Fruit fly (Drosophila melanogaster): ENCODE data around the gene CG1486.

CG1486 gene

DNA sequence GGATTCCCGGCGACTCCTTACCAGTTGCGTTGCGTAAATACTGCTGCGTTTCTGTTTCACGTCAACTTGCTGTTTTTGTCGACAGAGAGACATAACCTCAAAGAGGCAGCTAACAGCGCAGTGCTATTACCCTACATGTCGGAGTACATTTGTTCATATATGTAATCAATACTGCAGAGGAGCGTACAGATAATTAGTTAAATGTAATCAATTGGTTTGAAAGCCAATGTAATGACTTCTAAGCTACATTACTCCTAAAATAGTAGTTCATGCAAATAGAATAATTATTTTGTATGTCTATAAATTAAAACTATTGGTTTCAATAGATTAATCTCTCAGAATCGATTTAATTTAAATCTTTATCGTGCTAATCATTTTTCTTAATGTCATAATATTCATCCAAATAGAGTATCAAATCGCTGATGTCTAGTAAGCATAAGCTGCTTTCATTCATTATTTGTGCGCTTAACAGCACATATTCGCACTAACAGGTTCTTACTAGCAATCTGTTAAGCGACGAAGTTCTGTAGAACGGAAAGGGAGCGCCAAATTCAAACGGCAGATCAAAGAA, 4.6 kb upstream of the CG1486 start, which contains the start of the genes SLIRP1 and anox (continued):
- TF ChIP-seq Asciz (GFP tag; optimal IDR thresholded peaks at IDR 0.05) (no peak), z (GFP tag; IDR thresholded peaks at IDR 0.05) (no peak), Lim3 (GFP tag; IDR thresholded peaks at IDR 0.05) (0 out of 2 replicates have a peak, but pooled peaks have one; percentile 12), wdn (GFP tag; IDR thresholded peaks at IDR 0.05) (peak; percentile 38; the same call in 1 of the 2 replicates), ab (GFP tag; optimal IDR thresholded peaks at IDR 0.05) (no peak), HLH3B (GFP tag; IDR thresholded peaks at IDR 0.05) (peak; percentile 73), Opbp (GFP tag; IDR thresholded peaks at IDR 0.05; ENCODE audit: partially characterized antibody) (no peak), CG30020 (tag; optimal IDR thresholded peaks at IDR 0.05) (peak; percentile 70), usp (GFP tag; optimal IDR thresholded peaks at IDR 0.05) (no peak), yki (optimal IDR thresholded peaks at IDR 0.05) (no peak), unpg (GFP tag; optimal IDR thresholded peaks at IDR 0.05) (peak; percentile 89), tll (GFP tag; optimal IDR thresholded peaks at IDR 0.05) (peak in 1 of 2 experiments; percentile 29), pan (optimal IDR thresholded peaks at IDR 0.05) (no peak), pan (GFP tag; optimal IDR thresholded peaks at IDR 0.05 in 1 of 2, IDR thresholded peaks at IDR 0.05 in 1 of 2) (peak in 1 of 2 experiments; percentile 78), ato (GFP tag; IDR thresholded peaks at IDR 0.05; ENCODE audit: partially characterized antibody) (no peak), CG14014 (GFP tag; IDR thresholded peaks at IDR 0.05) (peak; percentile 67), cad (GFP tag; optimal IDR thresholded peaks at IDR 0.05) (no peak), Dad (GFP tag; optimal IDR thresholded peaks at IDR 0.05) (peak; percentile 55), CG2202 (tag; optimal IDR thresholded peaks at IDR 0.05) (peak; percentile 64), B-H1 (GFP tag; IDR thresholded peaks at IDR 0.05) (peak; percentile 56; the same call in 1 of the 3 replicates), CG10267 (tag; optimal IDR thresholded peaks at IDR 0.05) (peak; percentile 83), fd3F (GFP tag; optimal IDR thresholded peaks at IDR 0.05) (peak; percentile 78), CG13287 (GFP tag; IDR thresholded peaks at IDR 0.05; ENCODE audit: partially characterized antibody) (no peak), CG7271 (tag; optimal IDR thresholded peaks at IDR 0.05) (no peak), Oli (tag; optimal IDR thresholded peaks at IDR 0.05) (peak; percentile 91), Jarid2 (GFP tag; optimal IDR thresholded peaks at IDR 0.05) (peak; percentile 44), CG3838 (GFP tag; optimal IDR thresholded peaks at IDR 0.05) (peak; percentile 49), CG7786 (GFP tag; optimal IDR thresholded peaks at IDR 0.05) (peak; percentile 79), CG17912 (GFP tag; optimal IDR thresholded peaks at IDR 0.05) (no peak), E2f2 (GFP tag; IDR thresholded peaks at IDR 0.05) (peak; percentile 74), CG43689 (GFP tag; IDR thresholded peaks at IDR 0.05) (no peak), zfh2 (GFP tag; optimal IDR thresholded peaks at IDR 0.05) (peak; percentile 75), tio (GFP tag; optimal IDR thresholded peaks at IDR 0.05) (no peak), Med (GFP tag) (peak; percentile 92), Hr3 (GFP tag; optimal IDR thresholded peaks at IDR 0.05) (peak; percentile 89), CG3281 (GFP tag; optimal IDR thresholded peaks at IDR 0.05) (peak; percentile 88), jumu (GFP tag; optimal IDR thresholded peaks at IDR 0.05) (peak; percentile 67), Antp (GFP tag; optimal IDR thresholded peaks at IDR 0.05) (peak; percentile 65), CG31441 (GFP tag; IDR thresholded peaks at IDR 0.05) (peak; percentile 89), CG31365 (tag; optimal IDR thresholded peaks at IDR 0.05) (peak; percentile 46), inv (GFP tag; IDR thresholded peaks at IDR 0.05; ENCODE audit: partially characterized antibody) (no peak), onecut (GFP tag; IDR thresholded peaks at IDR 0.05) (peak; percentile 60), CG13894 (tag; optimal IDR thresholded peaks at IDR 0.05) (peak; percentile 77), CG15601 (tag; optimal IDR thresholded peaks at IDR 0.05) (peak; percentile 86), CG15269 (tag; optimal IDR thresholded peaks at IDR 0.05) (peak; percentile 89), CG1602 (GFP tag; optimal IDR thresholded peaks at IDR 0.05) (peak; percentile 89), tap (tag; optimal IDR thresholded peaks at IDR 0.05) (peak; percentile 81), CG4820 (GFP tag; optimal IDR thresholded peaks at IDR 0.05) (peak; percentile 72), her (GFP tag; optimal IDR thresholded peaks at IDR 0.05) (peak; percentile 64), MTF-1 (GFP tag; optimal IDR thresholded peaks at IDR 0.05; ENCODE audit: borderline replicate concordance) (no peak)
